Fruit fly (Drosophila melanogaster) whole organism, embryonic: ENCODE results near the gene CG43245.

Experiments used
- Adf1 ChIP-seq: fragments of 200-800 bp; sonication (Bioruptor generic); IDR thresholded peaks from 2 replicates; pipeline ENCODE4 v1.3.6; 2022; ENCODE audit warnings: missing biosample characterization, missing genetic modification characterization
- C15 ChIP-seq: fragments of 200-800 bp; sonication (Bioruptor generic); IDR thresholded peaks from 3 replicates; pipeline ENCODE4 v1.3.6; 2022; ENCODE audit warnings: missing biosample characterization, missing genetic modification characterization
- CG10565 ChIP-seq: fragments of 200-800 bp; sonication (Bioruptor generic); optimal IDR thresholded peaks from 3 replicates; lab custom pipeline; 2016; ENCODE audit warnings: missing biosample characterization, mild to moderate bottlenecking, missing genetic modification characterization
- CG10959 ChIP-seq: fragments of 200-800 bp; sonication (Bioruptor generic); IDR thresholded peaks from 2 replicates; pipeline ENCODE4 v1.3.6; 2022; ENCODE audit warnings: missing biosample characterization, missing genetic modification characterization
- CG12236 ChIP-seq: fragments of 200-800 bp; sonication (Bioruptor generic); optimal IDR thresholded peaks from 2 replicates; lab custom pipeline; 2016; ENCODE audit warnings: missing biosample characterization, missing genetic modification characterization
- CG13624 ChIP-seq: fragments of 200-800 bp; sonication (Bioruptor generic); optimal IDR thresholded peaks from 2 replicates; lab custom pipeline; 2016; ENCODE audit warnings: missing biosample characterization, missing genetic modification characterization
- CG13775 ChIP-seq: fragments of 200-800 bp; sonication (Bioruptor generic); optimal IDR thresholded peaks from 3 replicates; lab custom pipeline; 2017; ENCODE audit warnings: missing biosample characterization, mild to moderate bottlenecking, missing genetic modification characterization
- CG14710 ChIP-seq: fragments of 200-800 bp; sonication (Bioruptor generic); optimal IDR thresholded peaks from 3 replicates; lab custom pipeline; 2019; ENCODE audit warnings: missing biosample characterization, mild to moderate bottlenecking, missing genetic modification characterization, moderate library complexity
- CG14965 ChIP-seq: fragments of 200-800 bp; sonication (Bioruptor generic); optimal IDR thresholded peaks from 2 replicates; lab custom pipeline; 2016; ENCODE audit warnings: missing biosample characterization, missing genetic modification characterization, borderline replicate concordance
- CG15601 ChIP-seq: fragments of 200-800 bp; sonication (Bioruptor generic); optimal IDR thresholded peaks from 3 replicates; lab custom pipeline; 2019; ENCODE audit warnings: missing biosample characterization, mild to moderate bottlenecking, missing genetic modification characterization, moderate library complexity
- CG16863 ChIP-seq: fragments of 200-800 bp; sonication (Bioruptor generic); optimal IDR thresholded peaks from 3 replicates; lab custom pipeline; 2016; ENCODE audit warnings: missing biosample characterization, missing genetic modification characterization
- CG17361 ChIP-seq: fragments of 200-800 bp; sonication (Bioruptor generic); IDR thresholded peaks from 3 replicates; pipeline ENCODE4 v1.3.6; 2022; ENCODE audit warnings: missing biosample characterization, missing genetic modification characterization
- CG2678 ChIP-seq: fragments of 200-800 bp; sonication (Bioruptor generic); optimal IDR thresholded peaks from 3 replicates; lab custom pipeline; 2019; ENCODE audit warnings: missing biosample characterization, mild to moderate bottlenecking, missing genetic modification characterization, moderate library complexity
- CG32532 ChIP-seq: fragments of 200-800 bp; sonication (Bioruptor generic); IDR thresholded peaks from 2 replicates; pipeline ENCODE4 v1.3.6; 2022; ENCODE audit warnings: missing biosample characterization, missing genetic modification characterization
- CG4360 ChIP-seq: fragments of 200-800 bp; sonication (Bioruptor generic); IDR thresholded peaks from 2 replicates; pipeline ENCODE4 v1.3.6; 2022; ENCODE audit warnings: missing biosample characterization, missing genetic modification characterization
- CG43689 ChIP-seq: fragments of 200-800 bp; sonication (Bioruptor generic); IDR thresholded peaks from 2 replicates; pipeline ENCODE4 v1.3.6; 2022; ENCODE audit warnings: missing biosample characterization, missing genetic modification characterization
- CG4424 ChIP-seq: fragments of 200-800 bp; sonication (Bioruptor generic); optimal IDR thresholded peaks from 3 replicates; lab custom pipeline; 2016; ENCODE audit warnings: missing biosample characterization, missing genetic modification characterization
- CG8089 ChIP-seq: fragments of 200-800 bp; sonication (Bioruptor generic); optimal IDR thresholded peaks from 3 replicates; lab custom pipeline; 2016; ENCODE audit warnings: missing biosample characterization, missing genetic modification characterization
- CG9609 ChIP-seq: fragments of 200-800 bp; sonication (Bioruptor generic); optimal IDR thresholded peaks from 3 replicates; lab custom pipeline; 2016; ENCODE audit warnings: missing biosample characterization, missing genetic modification characterization
- Fer1 ChIP-seq: fragments of 200-800 bp; sonication (Bioruptor generic); optimal IDR thresholded peaks from 2 replicates; lab custom pipeline; 2017; ENCODE audit warnings: missing biosample characterization, mild to moderate bottlenecking, missing genetic modification characterization
- HmgZ ChIP-seq: fragments of 200-800 bp; sonication (Bioruptor generic); optimal IDR thresholded peaks from 2 replicates; lab custom pipeline; 2018; ENCODE audit warnings: missing biosample characterization, mild to moderate bottlenecking, missing genetic modification characterization
- Lhr ChIP-seq: fragments of 200-800 bp; sonication (Bioruptor generic); optimal IDR thresholded peaks from 3 replicates; lab custom pipeline; 2017; ENCODE audit warnings: mild to moderate bottlenecking, missing biosample characterization, missing genetic modification reagents, missing genetic modification characterization
- MESR4 ChIP-seq: fragments of 200-800 bp; sonication (Bioruptor generic); optimal IDR thresholded peaks from 2 replicates; lab custom pipeline; 2018; ENCODE audit warnings: missing biosample characterization, mild to moderate bottlenecking, missing genetic modification characterization, moderate library complexity
- Med ChIP-seq: fragments of 200-800 bp; sonication (Bioruptor generic); peaks from one replicate; lab custom pipeline; 2016; ENCODE audit warnings: missing biosample characterization, missing genetic modification characterization, mild to moderate bottlenecking, inconsistent platforms, moderate library complexity
- Myb ChIP-seq: fragments of 200-800 bp; sonication (Bioruptor generic); optimal IDR thresholded peaks from 2 replicates; lab custom pipeline; 2016; ENCODE audit warnings: missing biosample characterization, missing genetic modification characterization
- NFAT ChIP-seq: fragments of 200-800 bp; sonication (Bioruptor generic); IDR thresholded peaks from 2 replicates; pipeline ENCODE4 v1.3.6; 2022; ENCODE audit warnings: missing biosample characterization, missing genetic modification characterization
- Ptx1 ChIP-seq: fragments of 200-800 bp; sonication (Bioruptor generic); IDR thresholded peaks from 2 replicates; pipeline ENCODE4 v1.3.6; 2022; ENCODE audit warnings: missing biosample characterization, missing genetic modification characterization
- Rx ChIP-seq: fragments of 200-800 bp; sonication (Bioruptor generic); IDR thresholded peaks from 2 replicates; pipeline ENCODE4 v1.3.6; 2022; ENCODE audit warnings: missing biosample characterization, missing genetic modification characterization
- Scr ChIP-seq: fragments of 200-800 bp; sonication (Bioruptor generic); IDR thresholded peaks from 2 replicates; pipeline ENCODE4 v1.3.6; 2022; ENCODE audit warnings: missing biosample characterization, missing genetic modification characterization; ENCODE audit not compliant: partially characterized antibody
- br ChIP-seq: fragments of >200 bp; optimal IDR thresholded peaks from 2 replicates; lab custom pipeline; 2017
- chif ChIP-seq, 2 experiments: fragments of 200-800 bp; sonication (Bioruptor generic); optimal IDR thresholded peaks; 3 replicates each; lab custom pipeline; 2016; ENCODE audit warnings: missing biosample characterization in 2 of 2, missing genetic modification characterization in 2 of 2
- crol ChIP-seq: fragments of 200-800 bp; sonication (Bioruptor generic); IDR thresholded peaks from 2 replicates; pipeline ENCODE4 v1.3.6; 2022; ENCODE audit warnings: missing biosample characterization, missing genetic modification characterization
- en ChIP-seq: fragments of 200-800 bp; sonication (Bioruptor generic); optimal IDR thresholded peaks from 2 replicates; lab custom pipeline; 2016; ENCODE audit warnings: missing biosample characterization, missing genetic modification characterization
- exex ChIP-seq: fragments of 200-800 bp; sonication (Bioruptor generic); optimal IDR thresholded peaks from 4 replicates; lab custom pipeline; 2018; ENCODE audit warnings: missing biosample characterization, mild to moderate bottlenecking, missing genetic modification characterization, moderate library complexity
- fd96Cb ChIP-seq: fragments of 200-800 bp; sonication (Bioruptor generic); optimal IDR thresholded peaks from 2 replicates; lab custom pipeline; 2018; ENCODE audit warnings: missing biosample characterization, mild to moderate bottlenecking, missing genetic modification characterization, moderate library complexity
- hkb ChIP-seq, 2 experiments: fragments of 200-800 bp in 1 of 2; fragments of >200 bp in 1 of 2; sonication (Bioruptor generic) in 1 of 2; IDR thresholded peaks in 1 of 2; optimal IDR thresholded peaks in 1 of 2; 2 replicates each; pipeline versions ENCODE4 v1.3.6 to Lab custom; 2017 to 2022; ENCODE audit warnings: missing biosample characterization in 1 of 2, missing genetic modification characterization in 1 of 2
- jigr1 ChIP-seq: fragments of 200-800 bp; sonication (Bioruptor generic); IDR thresholded peaks from 3 replicates; pipeline ENCODE4 v1.3.6; 2022; ENCODE audit warnings: missing biosample characterization, missing genetic modification characterization
- mam ChIP-seq: fragments of 200-800 bp; sonication (Bioruptor generic); optimal IDR thresholded peaks from 3 replicates; lab custom pipeline; 2016; ENCODE audit warnings: missing biosample characterization, missing genetic modification characterization
- nmo ChIP-seq: fragments of 200-800 bp; sonication (Bioruptor generic); optimal IDR thresholded peaks from 2 replicates; lab custom pipeline; 2018; ENCODE audit warnings: missing biosample characterization, mild to moderate bottlenecking, missing genetic modification characterization, moderate library complexity
- odd ChIP-seq: fragments of 200-800 bp; sonication (Bioruptor generic); optimal IDR thresholded peaks from 2 replicates; lab custom pipeline; 2017; ENCODE audit warnings: missing biosample characterization, mild to moderate bottlenecking, missing genetic modification characterization
- pan ChIP-seq, 4 experiments: fragments of >200 bp in 3 of 4; fragments of 200-800 bp in 1 of 4; sonication (Bioruptor generic) in 1 of 4; optimal IDR thresholded peaks in 3 of 4; IDR thresholded peaks in 1 of 4; 2 replicates each; pipeline versions ENCODE4 v1.3.6 to Lab custom; 2017 to 2022; ENCODE audit warnings: missing biosample characterization in 2 of 4, missing genetic modification characterization in 2 of 4, mixed read lengths in 1 of 4
- pum ChIP-seq: fragments of 200-800 bp; sonication (Bioruptor generic); optimal IDR thresholded peaks from 2 replicates; lab custom pipeline; 2016; ENCODE audit warnings: missing biosample characterization, missing genetic modification characterization
- pzg ChIP-seq: fragments of 200-800 bp; sonication (Bioruptor generic); optimal IDR thresholded peaks from 3 replicates; lab custom pipeline; 2018; ENCODE audit warnings: missing biosample characterization, mild to moderate bottlenecking, missing genetic modification characterization, moderate library complexity
- sd ChIP-seq: fragments of 200-800 bp; sonication (Bioruptor generic); optimal IDR thresholded peaks from 3 replicates; lab custom pipeline; 2018; ENCODE audit warnings: missing biosample characterization, mild to moderate bottlenecking, missing genetic modification characterization, moderate library complexity
- sisA ChIP-seq: fragments of 200-800 bp; sonication (Bioruptor generic); IDR thresholded peaks from 2 replicates; pipeline ENCODE4 v1.3.6; 2022; ENCODE audit warnings: missing biosample characterization, missing genetic modification characterization
- tap ChIP-seq: fragments of 200-800 bp; optimal IDR thresholded peaks from 3 replicates; lab custom pipeline; 2019; ENCODE audit warnings: missing biosample characterization, mild to moderate bottlenecking, missing genetic modification characterization, moderate library complexity
- unpg ChIP-seq: fragments of 200-800 bp; sonication (Bioruptor generic); optimal IDR thresholded peaks from 3 replicates; lab custom pipeline; 2018; ENCODE audit warnings: missing biosample characterization, mild to moderate bottlenecking, missing genetic modification characterization, moderate library complexity
- vnd ChIP-seq: fragments of 200-800 bp; sonication (Bioruptor generic); IDR thresholded peaks from 3 replicates; pipeline ENCODE4 v1.3.6; 2022; ENCODE audit warnings: missing biosample characterization, missing genetic modification characterization; ENCODE audit not compliant: partially characterized antibody
- zfh1 ChIP-seq: fragments of 200-800 bp; sonication (Bioruptor generic); IDR thresholded peaks from 3 replicates; pipeline ENCODE4 v1.3.6; 2022; ENCODE audit warnings: missing biosample characterization, missing genetic modification characterization

CG43245 gene

dm6 chr3L:10783015-10783675 lies 11.4 kb downstream of the CG43245 start (continued):
- TF ChIP-seq vnd (no peak), CG14710 (tag; lab: Kevin White, UChicago) (peak; percentile 93), br (no peak), pan (optimal IDR thresholded peaks at IDR 0.05; lab: Kevin White, UChicago) (no peak), pan (GFP tag; optimal IDR thresholded peaks at IDR 0.05 in 1 of 2, IDR thresholded peaks at IDR 0.05 in 1 of 2) (peak in 1 of 2 experiments; percentile 62), Ptx1 (GFP tag; lab: Robert Waterston, UW) (peak; percentile 45; the same call in 1 of the 2 replicates), fd96Cb (tag; lab: Kevin White, UChicago) (peak; percentile 86), Lhr (GFP tag; lab: Kevin White, UChicago) (peak; percentile 54), crol (GFP tag; lab: Robert Waterston, UW) (peak; percentile 67), CG13624 (GFP tag; lab: Kevin White, UChicago) (peak; percentile 4), en (GFP tag; lab: Kevin White, UChicago) (no peak), mam (GFP tag; lab: Kevin White, UChicago) (no peak), zfh1 (peak; percentile 78), HmgZ (tag; lab: Kevin White, UChicago) (peak; percentile 9), CG12236 (GFP tag; lab: Kevin White, UChicago) (peak; percentile 19), CG2678 (peak; percentile 84), CG8089 (GFP tag; lab: Kevin White, UChicago) (peak; percentile 23), CG43689 (GFP tag; lab: Robert Waterston, UW) (no peak), CG16863 (GFP tag; lab: Kevin White, UChicago) (peak; percentile 47), unpg (GFP tag; lab: Kevin White, UChicago) (peak; percentile 87), CG4360 (GFP tag; lab: Robert Waterston, UW) (peak; percentile 60; the same call in 1 of the 2 replicates), CG4424 (peak; percentile 81), tap (tag; lab: Kevin White, UChicago) (peak; percentile 68), Fer1 (GFP tag; lab: Kevin White, UChicago) (no peak), CG32532 (GFP tag; lab: Robert Waterston, UW) (no peak), CG17361 (GFP tag; lab: Robert Waterston, UW) (peak; percentile 88), jigr1 (GFP tag; lab: Robert Waterston, UW) (no peak), CG15601 (peak; percentile 91), exex (no peak), CG14965 (no peak), sd (tag; lab: Kevin White, UChicago) (peak; percentile 77), Adf1 (GFP tag; lab: Robert Waterston, UW) (no peak), C15 (GFP tag; lab: Robert Waterston, UW) (no peak), NFAT (GFP tag; lab: Robert Waterston, UW) (no peak), Scr (GFP tag; lab: Robert Waterston, UW) (no peak), pzg (no peak), chif (GFP tag; optimal IDR thresholded peaks at IDR 0.05; lab: Kevin White, UChicago) (peak; percentile 12 to 57), Med (GFP tag; lab: Kevin White, UChicago) (peak; percentile 38), pum (GFP tag; lab: Kevin White, UChicago) (peak; percentile 13), nmo (GFP tag; lab: Kevin White, UChicago) (peak; percentile 89), sisA (GFP tag; lab: Robert Waterston, UW) (peak; percentile 47; the same call in 1 of the 2 replicates), hkb (optimal IDR thresholded peaks at IDR 0.05; lab: Kevin White, UChicago) (no peak), hkb (GFP tag; IDR thresholded peaks at IDR 0.05; lab: Robert Waterston, UW) (peak; percentile 58; the same call in 1 of the 2 replicates), MESR4 (GFP tag; lab: Kevin White, UChicago) (no peak), CG9609 (no peak), Rx (GFP tag; lab: Robert Waterston, UW) (no peak), CG10959 (GFP tag; lab: Robert Waterston, UW) (peak; percentile 57), CG13775 (GFP tag; lab: Kevin White, UChicago) (peak; percentile 33), Myb (GFP tag; lab: Kevin White, UChicago) (no peak), odd (GFP tag; lab: Kevin White, UChicago) (peak; percentile 27), CG10565 (no peak)
